Fruit fly (Drosophila melanogaster) whole organism, wandering third instar larva: ENCODE data around the gene CG18404.

Experiments
- Abd-B ChIP-seq: fragments of >200 bp; optimal IDR thresholded peaks from 2 replicates; lab custom pipeline; 2017; ENCODE audit warnings: missing biosample characterization, missing genetic modification characterization
- CG32264 ChIP-seq: fragments of 200-800 bp; sonication (Bioruptor generic); optimal IDR thresholded peaks from 2 replicates; lab custom pipeline; 2016; ENCODE audit warnings: missing biosample characterization, missing genetic modification characterization
- CG9705 ChIP-seq: fragments of 200-800 bp; sonication (Bioruptor generic); optimal IDR thresholded peaks from 2 replicates; lab custom pipeline; 2018; ENCODE audit warnings: missing biosample characterization, mild to moderate bottlenecking, missing genetic modification characterization
- CrebA ChIP-seq: fragments of 200-800 bp; sonication (Bioruptor generic); optimal IDR thresholded peaks from 2 replicates; lab custom pipeline; 2016; ENCODE audit warnings: missing biosample characterization, mild to moderate bottlenecking, missing genetic modification characterization, borderline replicate concordance
- Dfd ChIP-seq: fragments of >200 bp; optimal IDR thresholded peaks from 2 replicates; lab custom pipeline; 2017; ENCODE audit warnings: missing biosample characterization, missing genetic modification characterization
- Dif ChIP-seq: fragments of 200-275, 200-300 bp; sonication (Bioruptor generic); optimal IDR thresholded peaks from 2 replicates; lab custom pipeline; 2018; ENCODE audit warnings: missing biosample characterization, missing genetic modification characterization; ENCODE audit not compliant: partially characterized antibody
- HLH106 ChIP-seq: fragments of 200-800 bp; optimal IDR thresholded peaks from 3 replicates; lab custom pipeline; 2019; ENCODE audit warnings: missing biosample characterization, mild to moderate bottlenecking, missing genetic modification characterization, moderate library complexity
- Hnf4 ChIP-seq: fragments of 200-800 bp; sonication (Bioruptor generic); optimal IDR thresholded peaks from 2 replicates; lab custom pipeline; 2016; ENCODE audit warnings: missing biosample characterization, mild to moderate bottlenecking, missing genetic modification characterization
- Hr78 ChIP-seq: fragments of >200 bp; optimal IDR thresholded peaks from 2 replicates; lab custom pipeline; 2017; ENCODE audit warnings: missing biosample characterization, missing genetic modification characterization
- Hr83 ChIP-seq: fragments of 200-300 bp; sonication (Bioruptor generic); optimal IDR thresholded peaks from 2 replicates; lab custom pipeline; 2016; ENCODE audit warnings: missing biosample characterization, mild to moderate bottlenecking, missing genetic modification characterization, moderate library complexity; ENCODE audit not compliant: poor library complexity, severe bottlenecking
- Mio ChIP-seq: sonication (Bioruptor generic); optimal IDR thresholded peaks from 2 replicates; lab custom pipeline; 2016; ENCODE audit warnings: missing biosample characterization, missing genetic modification characterization
- Myc ChIP-seq: fragments of >200 bp; optimal IDR thresholded peaks from 2 replicates; lab custom pipeline; 2017
- N ChIP-seq: fragments of >200 bp; optimal IDR thresholded peaks from 2 replicates; lab custom pipeline; 2018; ENCODE audit warnings: missing biosample characterization, missing external identifiers, missing genetic modification characterization
- OdsH ChIP-seq: fragments of 200-800 bp; sonication (Bioruptor generic); optimal IDR thresholded peaks from 2 replicates; lab custom pipeline; 2016; ENCODE audit warnings: missing biosample characterization, mild to moderate bottlenecking, missing genetic modification characterization
- Rel ChIP-seq, 2 experiments: fragments of 200-800 bp; sonication (Bioruptor generic) in 1 of 2; optimal IDR thresholded peaks; 2 replicates in 1 of 2; 3 replicates in 1 of 2; lab custom pipeline; 2016 to 2019; ENCODE audit warnings: mild to moderate bottlenecking in 2 of 2, missing biosample characterization in 2 of 2, missing genetic modification characterization in 2 of 2, moderate library complexity in 1 of 2
- Sp1 ChIP-seq: fragments of 200-800 bp; sonication (Bioruptor generic); optimal IDR thresholded peaks from 3 replicates; lab custom pipeline; 2019; ENCODE audit warnings: missing biosample characterization, mild to moderate bottlenecking, missing genetic modification characterization, moderate library complexity
- Vsx2 ChIP-seq: fragments of 200-300, 225-300 bp; sonication (Bioruptor generic); optimal IDR thresholded peaks from 2 replicates; lab custom pipeline; 2018; ENCODE audit warnings: missing biosample characterization, missing genetic modification characterization; ENCODE audit not compliant: partially characterized antibody
- br ChIP-seq: fragments of 200-800 bp; sonication (Bioruptor generic); optimal IDR thresholded peaks from 2 replicates; lab custom pipeline; 2016; ENCODE audit warnings: missing biosample characterization, missing genetic modification characterization
- brk ChIP-seq: fragments of 200-800 bp; sonication (Bioruptor generic); optimal IDR thresholded peaks from 2 replicates; lab custom pipeline; 2016; ENCODE audit warnings: missing biosample characterization, mild to moderate bottlenecking, missing genetic modification characterization
- dl ChIP-seq, 2 experiments: fragments of 175-275, 200-275 bp in 1 of 2; fragments of 200-275 bp in 1 of 2; sonication (Bioruptor generic); optimal IDR thresholded peaks; lab custom pipeline; 2018; ENCODE audit warnings: mild to moderate bottlenecking in 2 of 2, missing biosample characterization in 2 of 2, missing genetic modification characterization in 2 of 2, moderate library complexity in 2 of 2; ENCODE audit not compliant: partially characterized antibody in 2 of 2, insufficient read depth in 1 of 2
- dmrt93B ChIP-seq: fragments of 200-800 bp; sonication (Bioruptor generic); optimal IDR thresholded peaks from 2 replicates; lab custom pipeline; 2018; ENCODE audit warnings: missing biosample characterization, mild to moderate bottlenecking, missing genetic modification characterization
- dsf ChIP-seq: sonication (Bioruptor generic); optimal IDR thresholded peaks from 2 replicates; lab custom pipeline; 2016; ENCODE audit warnings: missing biosample characterization, missing genetic modification characterization, borderline replicate concordance
- ey ChIP-seq: fragments of 200-800 bp; sonication (Bioruptor generic); optimal IDR thresholded peaks from 2 replicates; lab custom pipeline; 2016; ENCODE audit warnings: missing biosample characterization, missing genetic modification characterization
- foxo ChIP-seq, 2 experiments: fragments of 200-800 bp; sonication (Bioruptor generic); optimal IDR thresholded peaks; 2 replicates in 1 of 2; 3 replicates in 1 of 2; lab custom pipeline; 2016 to 2017; ENCODE audit warnings: missing biosample characterization in 2 of 2, missing genetic modification characterization in 2 of 2
- fru ChIP-seq: fragments of 200-800 bp; sonication (Bioruptor generic); optimal IDR thresholded peaks from 3 replicates; lab custom pipeline; 2016; ENCODE audit warnings: missing biosample characterization, mild to moderate bottlenecking, missing genetic modification characterization
- h ChIP-seq: fragments of 200-800 bp; sonication (Bioruptor generic); optimal IDR thresholded peaks from 3 replicates; lab custom pipeline; 2016; ENCODE audit warnings: missing biosample characterization, mild to moderate bottlenecking, missing genetic modification characterization
- jim ChIP-seq: fragments of 175-275, 200-325 bp; sonication (Bioruptor generic); optimal IDR thresholded peaks from 2 replicates; lab custom pipeline; 2016; ENCODE audit warnings: missing biosample characterization, mild to moderate bottlenecking, missing genetic modification characterization
- lola ChIP-seq: fragments of >200 bp; optimal IDR thresholded peaks from 2 replicates; lab custom pipeline; 2017; ENCODE audit warnings: missing biosample characterization, missing genetic modification characterization
- pan ChIP-seq: fragments of >200 bp; optimal IDR thresholded peaks from 2 replicates; lab custom pipeline; 2017
- psq ChIP-seq: fragments of 200-800 bp; sonication (Bioruptor generic); optimal IDR thresholded peaks from 3 replicates; lab custom pipeline; 2017; ENCODE audit warnings: missing biosample characterization, mild to moderate bottlenecking, missing genetic modification characterization, moderate library complexity
- rgr ChIP-seq: fragments of 200-800 bp; sonication (Bioruptor generic); optimal IDR thresholded peaks from 3 replicates; lab custom pipeline; 2016; ENCODE audit warnings: missing biosample characterization, mild to moderate bottlenecking, missing genetic modification characterization
- sage ChIP-seq: fragments of 200-800 bp; sonication (Bioruptor generic); optimal IDR thresholded peaks from 2 replicates; lab custom pipeline; 2016; ENCODE audit warnings: missing biosample characterization, mild to moderate bottlenecking, missing genetic modification characterization
- tai ChIP-seq: sonication (Bioruptor generic); optimal IDR thresholded peaks from 2 replicates; lab custom pipeline; 2016; ENCODE audit warnings: missing biosample characterization, missing genetic modification characterization
- woc ChIP-seq: sonication (Bioruptor generic); optimal IDR thresholded peaks from 2 replicates; lab custom pipeline; 2016; ENCODE audit warnings: missing biosample characterization, mild to moderate bottlenecking, missing genetic modification characterization

The CG18404 gene

DNA sequence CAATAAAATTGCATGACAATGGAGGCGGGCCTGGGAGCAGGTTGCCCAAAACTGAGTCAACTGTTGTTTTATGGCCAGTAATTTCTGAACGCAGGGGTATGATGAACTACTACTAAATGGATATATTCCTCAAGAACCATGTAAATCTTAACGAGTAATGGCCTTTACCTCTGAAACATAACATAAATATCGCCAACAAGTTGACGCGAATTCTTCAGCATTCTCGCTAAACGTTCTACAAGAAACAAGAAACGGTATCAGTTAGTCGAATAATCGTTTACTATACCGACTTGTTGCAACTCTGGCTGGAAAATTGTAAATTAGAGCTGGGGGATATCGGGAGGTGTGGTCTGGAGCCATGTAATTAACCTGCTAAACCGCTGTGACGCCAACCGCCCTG lies 15.8 kb downstream of the CG18404 start:
- TF ChIP-seq Mio (GFP tag; lab: Kevin White, UChicago) = no peak
- peak; percentile 16 for TF ChIP-seq h
- TF ChIP-seq Sp1 = no peak
- peak; percentile 0 for TF ChIP-seq psq (GFP tag; lab: Kevin White, UChicago)
- no peak for TF ChIP-seq dsf (GFP tag; lab: Kevin White, UChicago)
- TF ChIP-seq fru (GFP tag; lab: Kevin White, UChicago) = peak; percentile 31
- peak in 1 of 2 experiments; percentile 22 for TF ChIP-seq foxo (GFP tag; optimal IDR thresholded peaks at IDR 0.05; lab: Kevin White, UChicago)
- TF ChIP-seq tai (GFP tag; lab: Kevin White, UChicago) = no peak
- no peak for TF ChIP-seq jim (GFP tag; lab: Kevin White, UChicago)
- no peak for TF ChIP-seq Abd-B
- TF ChIP-seq CG32264 (GFP tag; lab: Kevin White, UChicago) = no peak
- no peak for TF ChIP-seq Vsx2 (GFP tag; lab: Kevin White, UChicago)
- no peak for TF ChIP-seq Hr78 (GFP tag; lab: Kevin White, UChicago)
- TF ChIP-seq sage (GFP tag; lab: Kevin White, UChicago) = no peak
- TF ChIP-seq pan (lab: Kevin White, UChicago) = no peak
- TF ChIP-seq dl (GFP tag; optimal IDR thresholded peaks at IDR 0.05; lab: Kevin White, UChicago; ENCODE audit: insufficient read depth in 1 of 2, partially characterized antibody in 2 of 2) = no peak
- no peak for TF ChIP-seq OdsH (GFP tag; lab: Kevin White, UChicago)
- TF ChIP-seq CrebA (GFP tag; lab: Kevin White, UChicago) = no peak
- peak; percentile 8 for TF ChIP-seq woc (GFP tag; lab: Kevin White, UChicago)
- no peak for TF ChIP-seq dmrt93B (GFP tag; lab: Kevin White, UChicago)
- no peak for TF ChIP-seq brk (GFP tag; lab: Kevin White, UChicago)
- no peak for TF ChIP-seq Dif (GFP tag; lab: Kevin White, UChicago)
- TF ChIP-seq HLH106 (tag; lab: Kevin White, UChicago) = no peak
- TF ChIP-seq N (GFP tag; lab: Kevin White, UChicago) = no peak
- TF ChIP-seq Hnf4 (GFP tag; lab: Kevin White, UChicago) = no peak
- TF ChIP-seq lola (GFP tag; lab: Kevin White, UChicago) = no peak
- no peak for TF ChIP-seq Myc (lab: Kevin White, UChicago)
- peak; percentile 9 for TF ChIP-seq rgr
- TF ChIP-seq Hr83 (GFP tag; lab: Kevin White, UChicago) = no peak
- peak; percentile 17 for TF ChIP-seq ey (GFP tag; lab: Kevin White, UChicago)
- no peak for TF ChIP-seq CG9705 (GFP tag; lab: Kevin White, UChicago)

DNA sequence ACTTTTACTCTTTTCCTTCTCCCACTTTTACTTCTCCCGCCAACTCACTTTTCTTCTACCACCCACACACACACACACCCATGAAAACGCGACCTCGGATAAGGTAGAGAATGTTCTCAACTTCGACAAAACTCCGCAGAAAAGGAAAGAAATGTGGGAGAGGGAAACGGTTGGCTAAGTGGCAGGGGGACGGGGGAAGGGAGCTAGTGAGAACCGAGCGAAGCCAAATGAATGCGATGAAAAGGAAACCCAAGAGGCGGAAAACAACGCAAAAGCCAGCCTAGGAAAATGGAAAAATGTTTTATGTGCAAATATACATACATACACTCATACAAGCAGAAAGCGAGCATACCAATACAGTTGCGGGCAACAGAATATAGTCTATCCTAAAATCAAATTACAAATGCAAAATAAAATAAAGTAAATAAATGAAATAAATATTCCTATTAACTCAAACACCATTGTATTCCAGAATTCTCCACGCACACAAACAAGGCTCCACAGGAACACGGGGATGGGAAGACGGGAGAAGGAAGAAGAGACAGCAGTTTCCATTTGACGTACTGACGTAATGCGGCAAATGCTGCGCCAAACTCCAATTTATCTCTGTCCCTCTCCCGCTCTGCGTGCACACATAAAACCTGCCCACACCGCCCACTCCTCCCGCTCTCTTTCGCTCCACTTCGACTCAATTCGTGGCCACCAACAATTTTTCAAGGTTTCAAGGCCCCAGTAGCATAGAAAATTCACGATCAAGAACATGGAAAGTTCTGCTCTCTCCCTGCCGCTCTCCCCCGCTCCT lies 17.5 kb downstream of the CG18404 start:
- peak; percentile 10 for TF ChIP-seq Dif (GFP tag; lab: Kevin White, UChicago)
- peak; percentile 52 for TF ChIP-seq woc (GFP tag; lab: Kevin White, UChicago)
- no peak for TF ChIP-seq psq (GFP tag; lab: Kevin White, UChicago)
- TF ChIP-seq dl (GFP tag; optimal IDR thresholded peaks at IDR 0.05; lab: Kevin White, UChicago; ENCODE audit: insufficient read depth in 1 of 2, partially characterized antibody in 2 of 2) = no peak
- no peak for TF ChIP-seq Myc (lab: Kevin White, UChicago)
- TF ChIP-seq Dfd (GFP tag; lab: Kevin White, UChicago) = no peak
- TF ChIP-seq CG32264 (GFP tag; lab: Kevin White, UChicago) = no peak
- TF ChIP-seq brk (GFP tag; lab: Kevin White, UChicago) = peak; percentile 44
- TF ChIP-seq sage (GFP tag; lab: Kevin White, UChicago) = no peak
- peak; percentile 35 for TF ChIP-seq br (GFP tag; lab: Kevin White, UChicago)
- TF ChIP-seq Sp1 = peak; percentile 59
- no peak for TF ChIP-seq Hr83 (GFP tag; lab: Kevin White, UChicago)
- TF ChIP-seq rgr = no peak
- TF ChIP-seq Mio (GFP tag; lab: Kevin White, UChicago) = no peak
- TF ChIP-seq ey (GFP tag; lab: Kevin White, UChicago) = peak; percentile 5
- TF ChIP-seq tai (GFP tag; lab: Kevin White, UChicago) = no peak
- TF ChIP-seq pan (lab: Kevin White, UChicago) = no peak
- peak; percentile 29 for TF ChIP-seq HLH106 (tag; lab: Kevin White, UChicago)
- no peak for TF ChIP-seq N (GFP tag; lab: Kevin White, UChicago)
- TF ChIP-seq Rel (GFP tag; optimal IDR thresholded peaks at IDR 0.05; lab: Kevin White, UChicago) = no peak
- TF ChIP-seq Rel (tag; optimal IDR thresholded peaks at IDR 0.05; lab: Kevin White, UChicago) = no peak
- no peak for TF ChIP-seq h
- peak in 1 of 2 experiments; percentile 31 for TF ChIP-seq foxo (GFP tag; optimal IDR thresholded peaks at IDR 0.05; lab: Kevin White, UChicago)
